Fruit fly (Drosophila melanogaster) whole organism, prepupa: ENCODE data around the gene Or88a.
A peak's percentile ranks its signal among the peaks of the same experiment; 100 is the strongest.

Source experiments
- CG10631 ChIP-seq: fragments of 200-800 bp; sonication (Bioruptor generic); optimal IDR thresholded peaks from 2 replicates; lab custom pipeline; 2016; ENCODE audit warnings: missing biosample characterization, missing genetic modification characterization
- CG11902 ChIP-seq: fragments of 200-800 bp; sonication (Bioruptor generic); optimal IDR thresholded peaks from 3 replicates; lab custom pipeline; 2016; ENCODE audit warnings: missing biosample characterization, missing genetic modification characterization
- CG3032 ChIP-seq: fragments of 200-800 bp; optimal IDR thresholded peaks from 2 replicates; lab custom pipeline; 2019; ENCODE audit warnings: missing biosample characterization, mild to moderate bottlenecking, missing genetic modification characterization, moderate library complexity
- CG31627 ChIP-seq: fragments of 200-800 bp; sonication (Bioruptor generic); optimal IDR thresholded peaks from 3 replicates; lab custom pipeline; 2016; ENCODE audit warnings: missing biosample characterization, missing genetic modification characterization
- CG32006 ChIP-seq: fragments of 200-800 bp; sonication (Bioruptor generic); optimal IDR thresholded peaks from 3 replicates; lab custom pipeline; 2017; ENCODE audit warnings: missing biosample characterization, mild to moderate bottlenecking, missing genetic modification characterization
- CG3919 ChIP-seq: fragments of 200-800 bp; sonication (Bioruptor generic); optimal IDR thresholded peaks from 3 replicates; lab custom pipeline; 2016; ENCODE audit warnings: missing biosample characterization, missing genetic modification characterization
- CG4318 ChIP-seq: fragments of 200-800 bp; sonication (Bioruptor generic); optimal IDR thresholded peaks from 3 replicates; lab custom pipeline; 2017; ENCODE audit warnings: missing biosample characterization, mild to moderate bottlenecking, missing genetic modification characterization
- CG6792 ChIP-seq: fragments of 200-800 bp; sonication (Bioruptor generic); optimal IDR thresholded peaks from 3 replicates; lab custom pipeline; 2016; ENCODE audit warnings: missing biosample characterization, missing genetic modification characterization
- CG6808 ChIP-seq: fragments of 200-800 bp; sonication (Bioruptor generic); optimal IDR thresholded peaks from 3 replicates; lab custom pipeline; 2017; ENCODE audit warnings: missing biosample characterization, missing genetic modification characterization, mild to moderate bottlenecking, moderate library complexity, missing genetic modification reagents
- CG6854 ChIP-seq: fragments of 200-800 bp; sonication (Bioruptor generic); optimal IDR thresholded peaks from 2 replicates; lab custom pipeline; 2017; ENCODE audit warnings: missing biosample characterization, mild to moderate bottlenecking, missing genetic modification characterization
- CG8119 ChIP-seq: fragments of 200-800 bp; sonication (Bioruptor generic); IDR thresholded peaks from 3 replicates; pipeline ENCODE4 v1.3.6; 2022; ENCODE audit warnings: missing biosample characterization, missing genetic modification characterization
- CG8319 ChIP-seq: fragments of 200-800 bp; sonication (Bioruptor generic); optimal IDR thresholded peaks from 3 replicates; lab custom pipeline; 2016; ENCODE audit warnings: missing biosample characterization, missing genetic modification characterization
- CG8632 ChIP-seq: fragments of 200-800 bp; sonication (Bioruptor generic); optimal IDR thresholded peaks from 3 replicates; lab custom pipeline; 2016; ENCODE audit warnings: missing biosample characterization, missing genetic modification characterization
- Eip75B ChIP-seq: fragments of 200-800 bp; sonication (Bioruptor generic); optimal IDR thresholded peaks from 3 replicates; lab custom pipeline; 2016; ENCODE audit warnings: missing biosample characterization, missing genetic modification characterization
- Eip78C ChIP-seq: fragments of 200-800 bp; sonication (Bioruptor generic); peaks from one replicate; lab custom pipeline; 2016; ENCODE audit warnings: missing biosample characterization, missing genetic modification characterization
- Ets21C ChIP-seq: fragments of 200-800 bp; sonication (Bioruptor generic); optimal IDR thresholded peaks from 3 replicates; lab custom pipeline; 2016; ENCODE audit warnings: missing biosample characterization, missing genetic modification characterization
- Ets96B ChIP-seq: fragments of 200-800 bp; optimal IDR thresholded peaks from 2 replicates; lab custom pipeline; 2019; ENCODE audit warnings: missing biosample characterization, mild to moderate bottlenecking, missing genetic modification characterization, moderate library complexity
- Hr39 ChIP-seq: fragments of 200-800 bp; sonication (Bioruptor generic); optimal IDR thresholded peaks from 2 replicates; lab custom pipeline; 2016; ENCODE audit warnings: missing biosample characterization, missing genetic modification characterization
- Hr4 ChIP-seq: fragments of 200-800 bp; sonication (Bioruptor generic); optimal IDR thresholded peaks from 3 replicates; lab custom pipeline; 2016; ENCODE audit warnings: missing biosample characterization, missing genetic modification characterization
- Lpt ChIP-seq: fragments of 200-800 bp; sonication (Bioruptor generic); optimal IDR thresholded peaks from 3 replicates; lab custom pipeline; 2016; ENCODE audit warnings: missing biosample characterization, missing genetic modification characterization
- OdsH ChIP-seq: fragments of 200-800 bp; sonication (Bioruptor generic); optimal IDR thresholded peaks from 3 replicates; lab custom pipeline; 2016; ENCODE audit warnings: missing biosample characterization, missing genetic modification characterization
- Smox ChIP-seq: fragments of 200-800 bp; sonication (Bioruptor generic); optimal IDR thresholded peaks from 3 replicates; lab custom pipeline; 2016; ENCODE audit warnings: missing biosample characterization, missing genetic modification characterization
- Sox102F ChIP-seq: fragments of 200-800 bp; sonication (Bioruptor generic); optimal IDR thresholded peaks from 2 replicates; lab custom pipeline; 2016; ENCODE audit warnings: missing biosample characterization, mild to moderate bottlenecking, missing genetic modification characterization
- Sox14 ChIP-seq: fragments of 200-800 bp; sonication (Bioruptor generic); optimal IDR thresholded peaks from 3 replicates; lab custom pipeline; 2016; ENCODE audit warnings: missing biosample characterization, missing genetic modification characterization
- achi ChIP-seq: fragments of 200-800 bp; sonication (Bioruptor generic); optimal IDR thresholded peaks from 3 replicates; lab custom pipeline; 2016; ENCODE audit warnings: missing biosample characterization, missing genetic modification characterization
- cyc ChIP-seq: fragments of 200-800 bp; sonication (Bioruptor generic); optimal IDR thresholded peaks from 3 replicates; lab custom pipeline; 2016; ENCODE audit warnings: missing biosample characterization, missing genetic modification characterization
- dsx ChIP-seq: fragments of 200-800 bp; optimal IDR thresholded peaks from 3 replicates; lab custom pipeline; 2019; ENCODE audit warnings: missing biosample characterization, mild to moderate bottlenecking, missing genetic modification characterization, moderate library complexity; ENCODE audit not compliant: poor library complexity, severe bottlenecking
- eg ChIP-seq: fragments of 200-800 bp; sonication (Bioruptor generic); IDR thresholded peaks from 3 replicates; pipeline ENCODE4 v1.3.6; 2022; ENCODE audit warnings: missing biosample characterization, missing genetic modification characterization
- fkh ChIP-seq: fragments of 200-800 bp; sonication (Bioruptor generic); optimal IDR thresholded peaks from 3 replicates; lab custom pipeline; 2017; ENCODE audit warnings: missing biosample characterization, mild to moderate bottlenecking, missing genetic modification characterization, moderate library complexity
- lz ChIP-seq: fragments of 200-800 bp; sonication (Bioruptor generic); optimal IDR thresholded peaks from 3 replicates; lab custom pipeline; 2016; ENCODE audit warnings: missing biosample characterization, missing genetic modification characterization
- pdm3 ChIP-seq: fragments of 200-800 bp; sonication (Bioruptor generic); optimal IDR thresholded peaks from 3 replicates; lab custom pipeline; 2016; ENCODE audit warnings: missing biosample characterization, missing genetic modification characterization
- svp ChIP-seq: fragments of 200-800 bp; sonication (Bioruptor generic); peaks from one replicate; lab custom pipeline; 2016; ENCODE audit warnings: missing biosample characterization, missing genetic modification characterization
- topi ChIP-seq: fragments of 200-800 bp; sonication (Bioruptor generic); optimal IDR thresholded peaks from 3 replicates; lab custom pipeline; 2016; ENCODE audit warnings: missing biosample characterization, missing genetic modification characterization
- vri ChIP-seq: fragments of 200-800 bp; sonication (Bioruptor generic); optimal IDR thresholded peaks from 3 replicates; lab custom pipeline; 2016; ENCODE audit warnings: missing biosample characterization, mild to moderate bottlenecking, missing genetic modification characterization

Gene Or88a

dm6 chr3R:14125479-14126121 is 16.4 kb downstream of the Or88a start, which contains the start of the genes 140up and Polr2B (continued):
- TF ChIP-seq CG31627 (GFP tag; lab: Kevin White, UChicago) (peak; percentile 90), Ets96B (tag; lab: Kevin White, UChicago) (peak; percentile 88), dsx (peak; percentile 82), svp (GFP tag; lab: Kevin White, UChicago) (peak; percentile 88), CG3032 (tag; lab: Kevin White, UChicago) (peak; percentile 93), CG6808 (GFP tag; lab: Kevin White, UChicago) (no peak), vri (GFP tag; lab: Kevin White, UChicago) (peak; percentile 84), CG4318 (GFP tag; lab: Kevin White, UChicago) (peak; percentile 80), CG6854 (peak; percentile 57), CG8632 (GFP tag; lab: Kevin White, UChicago) (peak; percentile 92), Eip75B (GFP tag; lab: Kevin White, UChicago) (peak; percentile 78), CG11902 (peak; percentile 88)
- TF ChIP-seq, all 60 proteins: peak for 54

dm6 chr3R:14131972-14132371 is 22.7 kb downstream of the Or88a start, which contains the start of gene CG14356:
CG14356 (minus strand) TSS chr3R:14132072.
- TF ChIP-seq Eip78C (GFP tag; lab: Kevin White, UChicago) (peak; percentile 41), CG8319 (no peak)
- TF ChIP-seq, all 60 proteins: peak for 1

- TF ChIP-seq Sox102F (GFP tag; lab: Kevin White, UChicago), result no peak
- no peak for TF ChIP-seq eg (GFP tag; lab: Robert Waterston, UW)
- no peak for TF ChIP-seq CG6854
- no peak for TF ChIP-seq Smox (GFP tag; lab: Kevin White, UChicago)
- TF ChIP-seq CG32006 (GFP tag; lab: Kevin White, UChicago), result no peak
- no peak for TF ChIP-seq svp (GFP tag; lab: Kevin White, UChicago)
Observed at dm6 chr3R:14140912-14141311, 31.7 kb downstream of the Or88a start.

- TF ChIP-seq Lpt (GFP tag; lab: Kevin White, UChicago), result no peak
- TF ChIP-seq CG4318 (GFP tag; lab: Kevin White, UChicago), result no peak
- TF ChIP-seq Hr4 (GFP tag; lab: Kevin White, UChicago), result no peak
- TF ChIP-seq Eip75B (GFP tag; lab: Kevin White, UChicago), result no peak
- TF ChIP-seq CG10631 (GFP tag; lab: Kevin White, UChicago), result no peak
- no peak for TF ChIP-seq CG8119 (GFP tag; lab: Robert Waterston, UW)
- no peak for TF ChIP-seq topi (GFP tag; lab: Kevin White, UChicago)
- no peak for TF ChIP-seq lz
- TF ChIP-seq achi, result no peak
- no peak for TF ChIP-seq CG3919
- TF ChIP-seq CG32006 (GFP tag; lab: Kevin White, UChicago), result no peak
- no peak for TF ChIP-seq cyc (GFP tag; lab: Kevin White, UChicago)
- TF ChIP-seq svp (GFP tag; lab: Kevin White, UChicago), result no peak
- no peak for TF ChIP-seq OdsH (GFP tag; lab: Kevin White, UChicago)
- TF ChIP-seq Hr39 (GFP tag; lab: Kevin White, UChicago), result no peak
- TF ChIP-seq CG6808 (GFP tag; lab: Kevin White, UChicago), result no peak
- no peak for TF ChIP-seq Sox14 (GFP tag; lab: Kevin White, UChicago)
- no peak for TF ChIP-seq fkh (GFP tag; lab: Kevin White, UChicago)
Observed at dm6 chr3R:14151840-14152239, 42.6 kb downstream of the Or88a start, which contains the start of gene CG14355. CG14355 (minus strand) TSS chr3R:14151940.

dm6 chr3R:14152550-14152949 is 43.3 kb downstream of the Or88a start, which contains the start of gene CG42500:
CG42500 (minus strand) TSS chr3R:14152650.
- TF ChIP-seq Smox (GFP tag; lab: Kevin White, UChicago) (no peak), svp (GFP tag; lab: Kevin White, UChicago) (no peak), Lpt (GFP tag; lab: Kevin White, UChicago) (no peak), fkh (GFP tag; lab: Kevin White, UChicago) (no peak), CG6792 (no peak), pdm3 (GFP tag; lab: Kevin White, UChicago) (no peak), Ets21C (no peak), Ets96B (tag; lab: Kevin White, UChicago) (no peak), CG4318 (GFP tag; lab: Kevin White, UChicago) (no peak)
